Fruit fly (Drosophila melanogaster) whole organism, prepupa: ENCODE results near the gene Rh4.

Experiments
- CG10631 ChIP-seq: fragments of 200-800 bp; sonication (Bioruptor generic); optimal IDR thresholded peaks from 2 replicates; lab custom pipeline; 2016; ENCODE audit warnings: missing biosample characterization, missing genetic modification characterization
- CG10669 ChIP-seq: fragments of 200-800 bp; sonication (Bioruptor generic); optimal IDR thresholded peaks from 3 replicates; lab custom pipeline; 2018; ENCODE audit warnings: missing biosample characterization, mild to moderate bottlenecking, missing genetic modification characterization, moderate library complexity
- CG11294 ChIP-seq: fragments of 200-800 bp; sonication (Bioruptor generic); IDR thresholded peaks from 2 replicates; pipeline ENCODE4 v1.3.6; 2022; ENCODE audit warnings: missing biosample characterization, missing genetic modification characterization
- CG11902 ChIP-seq: fragments of 200-800 bp; sonication (Bioruptor generic); optimal IDR thresholded peaks from 3 replicates; lab custom pipeline; 2016; ENCODE audit warnings: missing biosample characterization, missing genetic modification characterization
- CG15336 ChIP-seq: fragments of 200-800 bp; sonication (Bioruptor generic); IDR thresholded peaks from 2 replicates; pipeline ENCODE4 v1.3.6; 2022; ENCODE audit warnings: missing biosample characterization, missing genetic modification characterization
- CG1621 ChIP-seq: fragments of 200-800 bp; sonication (Bioruptor generic); optimal IDR thresholded peaks from 3 replicates; lab custom pipeline; 2018; ENCODE audit warnings: missing biosample characterization, mild to moderate bottlenecking, missing genetic modification characterization
- CG3032 ChIP-seq: fragments of 200-800 bp; optimal IDR thresholded peaks from 2 replicates; lab custom pipeline; 2019; ENCODE audit warnings: missing biosample characterization, mild to moderate bottlenecking, missing genetic modification characterization, moderate library complexity
- CG31627 ChIP-seq: fragments of 200-800 bp; sonication (Bioruptor generic); optimal IDR thresholded peaks from 3 replicates; lab custom pipeline; 2016; ENCODE audit warnings: missing biosample characterization, missing genetic modification characterization
- CG32006 ChIP-seq: fragments of 200-800 bp; sonication (Bioruptor generic); optimal IDR thresholded peaks from 3 replicates; lab custom pipeline; 2017; ENCODE audit warnings: missing biosample characterization, mild to moderate bottlenecking, missing genetic modification characterization
- CG4318 ChIP-seq: fragments of 200-800 bp; sonication (Bioruptor generic); optimal IDR thresholded peaks from 3 replicates; lab custom pipeline; 2017; ENCODE audit warnings: missing biosample characterization, mild to moderate bottlenecking, missing genetic modification characterization
- CG6276 ChIP-seq: fragments of 200-800 bp; sonication (Bioruptor generic); optimal IDR thresholded peaks from 2 replicates; lab custom pipeline; 2017; ENCODE audit warnings: missing biosample characterization, mild to moderate bottlenecking, missing genetic modification characterization
- CG6792 ChIP-seq: fragments of 200-800 bp; sonication (Bioruptor generic); optimal IDR thresholded peaks from 3 replicates; lab custom pipeline; 2016; ENCODE audit warnings: missing biosample characterization, missing genetic modification characterization
- CG6854 ChIP-seq: fragments of 200-800 bp; sonication (Bioruptor generic); optimal IDR thresholded peaks from 2 replicates; lab custom pipeline; 2017; ENCODE audit warnings: missing biosample characterization, mild to moderate bottlenecking, missing genetic modification characterization
- CG9139 ChIP-seq: fragments of 200-800 bp; sonication (Bioruptor generic); optimal IDR thresholded peaks from 3 replicates; lab custom pipeline; 2017; ENCODE audit warnings: missing biosample characterization, mild to moderate bottlenecking, missing genetic modification characterization
- Eip78C ChIP-seq: fragments of 200-800 bp; sonication (Bioruptor generic); peaks from one replicate; lab custom pipeline; 2016; ENCODE audit warnings: missing biosample characterization, missing genetic modification characterization
- Ets21C ChIP-seq: fragments of 200-800 bp; sonication (Bioruptor generic); optimal IDR thresholded peaks from 3 replicates; lab custom pipeline; 2016; ENCODE audit warnings: missing biosample characterization, missing genetic modification characterization
- Gug ChIP-seq: fragments of 200-800 bp; sonication (Bioruptor generic); IDR thresholded peaks from 2 replicates; pipeline ENCODE4 v1.3.6; 2022; ENCODE audit warnings: missing biosample characterization, missing genetic modification characterization
- Hr38 ChIP-seq: sonication (Bioruptor generic); optimal IDR thresholded peaks from 2 replicates; lab custom pipeline; 2016; ENCODE audit warnings: missing biosample characterization, missing genetic modification characterization
- Hr39 ChIP-seq: fragments of 200-800 bp; sonication (Bioruptor generic); optimal IDR thresholded peaks from 2 replicates; lab custom pipeline; 2016; ENCODE audit warnings: missing biosample characterization, missing genetic modification characterization
- Hr4 ChIP-seq: fragments of 200-800 bp; sonication (Bioruptor generic); optimal IDR thresholded peaks from 3 replicates; lab custom pipeline; 2016; ENCODE audit warnings: missing biosample characterization, missing genetic modification characterization
- Sox14 ChIP-seq: fragments of 200-800 bp; sonication (Bioruptor generic); optimal IDR thresholded peaks from 3 replicates; lab custom pipeline; 2016; ENCODE audit warnings: missing biosample characterization, missing genetic modification characterization
- Sox15 ChIP-seq: fragments of 200-800 bp; sonication (Bioruptor generic); optimal IDR thresholded peaks from 3 replicates; lab custom pipeline; 2016; ENCODE audit warnings: missing biosample characterization, missing genetic modification characterization
- achi ChIP-seq: fragments of 200-800 bp; sonication (Bioruptor generic); optimal IDR thresholded peaks from 3 replicates; lab custom pipeline; 2016; ENCODE audit warnings: missing biosample characterization, missing genetic modification characterization
- acj6 ChIP-seq: fragments of 200-800 bp; sonication (Bioruptor generic); optimal IDR thresholded peaks from 3 replicates; lab custom pipeline; 2016; ENCODE audit warnings: missing biosample characterization, missing genetic modification characterization
- cyc ChIP-seq: fragments of 200-800 bp; sonication (Bioruptor generic); optimal IDR thresholded peaks from 3 replicates; lab custom pipeline; 2016; ENCODE audit warnings: missing biosample characterization, missing genetic modification characterization
- dsx ChIP-seq: fragments of 200-800 bp; optimal IDR thresholded peaks from 3 replicates; lab custom pipeline; 2019; ENCODE audit warnings: missing biosample characterization, mild to moderate bottlenecking, missing genetic modification characterization, moderate library complexity; ENCODE audit not compliant: poor library complexity, severe bottlenecking
- eg ChIP-seq: fragments of 200-800 bp; sonication (Bioruptor generic); IDR thresholded peaks from 3 replicates; pipeline ENCODE4 v1.3.6; 2022; ENCODE audit warnings: missing biosample characterization, missing genetic modification characterization
- fkh ChIP-seq: fragments of 200-800 bp; sonication (Bioruptor generic); optimal IDR thresholded peaks from 3 replicates; lab custom pipeline; 2017; ENCODE audit warnings: missing biosample characterization, mild to moderate bottlenecking, missing genetic modification characterization, moderate library complexity
- lz ChIP-seq: fragments of 200-800 bp; sonication (Bioruptor generic); optimal IDR thresholded peaks from 3 replicates; lab custom pipeline; 2016; ENCODE audit warnings: missing biosample characterization, missing genetic modification characterization
- salr ChIP-seq, 2 experiments: fragments of 200-800 bp; sonication (Bioruptor generic); optimal IDR thresholded peaks; 3 replicates each; lab custom pipeline; 2016 to 2018; ENCODE audit warnings: missing biosample characterization in 2 of 2, missing genetic modification characterization in 2 of 2, mild to moderate bottlenecking in 1 of 2
- ss ChIP-seq, 2 experiments: fragments of 200-800 bp; sonication (Bioruptor generic); optimal IDR thresholded peaks; 2 replicates in 1 of 2; 3 replicates in 1 of 2; lab custom pipeline; 2017 to 2018; ENCODE audit warnings: mild to moderate bottlenecking in 2 of 2, missing biosample characterization in 2 of 2, missing genetic modification characterization in 2 of 2, moderate library complexity in 1 of 2
- svp ChIP-seq: fragments of 200-800 bp; sonication (Bioruptor generic); peaks from one replicate; lab custom pipeline; 2016; ENCODE audit warnings: missing biosample characterization, missing genetic modification characterization
- topi ChIP-seq: fragments of 200-800 bp; sonication (Bioruptor generic); optimal IDR thresholded peaks from 3 replicates; lab custom pipeline; 2016; ENCODE audit warnings: missing biosample characterization, missing genetic modification characterization
- vri ChIP-seq: fragments of 200-800 bp; sonication (Bioruptor generic); optimal IDR thresholded peaks from 3 replicates; lab custom pipeline; 2016; ENCODE audit warnings: missing biosample characterization, mild to moderate bottlenecking, missing genetic modification characterization

The Rh4 gene

dm6 chr3L:16818063-16818462, 44.3 kb downstream of the Rh4 start (continued):
- peak; percentile 97 for TF ChIP-seq svp
- TF ChIP-seq topi (GFP tag; lab: Kevin White, UChicago): peak; percentile 92
- peak; percentile 95 for TF ChIP-seq CG1621 (tag; lab: Kevin White, UChicago)
- TF ChIP-seq CG11902 (GFP tag; lab: Kevin White, UChicago): peak; percentile 77
- no peak for TF ChIP-seq Hr38
- peak; percentile 87 for TF ChIP-seq CG6792
- TF ChIP-seq CG15336: peak; percentile 78
- TF ChIP-seq salr (GFP tag; optimal IDR thresholded peaks at IDR 0.05; lab: Kevin White, UChicago): peak; percentile 77 to 94
- peak; percentile 97 for TF ChIP-seq CG3032 (tag; lab: Kevin White, UChicago)
- peak; percentile 86 for TF ChIP-seq Hr39
- TF ChIP-seq dsx: peak; percentile 96
- TF ChIP-seq eg (GFP tag; lab: Robert Waterston, UW): peak; percentile 67; the same call in 2 of the 3 replicates
- peak; percentile 68 for TF ChIP-seq Gug
- peak; percentile 91 for TF ChIP-seq achi
- peak; percentile 46 for TF ChIP-seq Hr4 (GFP tag; lab: Kevin White, UChicago)
- TF ChIP-seq Ets21C (GFP tag; lab: Kevin White, UChicago): peak; percentile 80

dm6 chr3L:16813984-16814383, 48.3 kb downstream of the Rh4 start:
- TF ChIP-seq acj6 (GFP tag; lab: Kevin White, UChicago) (no peak), CG10631 (no peak)

- peak; percentile 28 for TF ChIP-seq vri
- TF ChIP-seq lz (GFP tag; lab: Kevin White, UChicago): peak; percentile 11
- TF ChIP-seq salr (GFP tag; optimal IDR thresholded peaks at IDR 0.05; lab: Kevin White, UChicago): no peak
- TF ChIP-seq Gug: 0 out of 2 replicates have a peak, but pooled peaks have one; percentile 18
- TF ChIP-seq cyc: peak; percentile 19
- TF ChIP-seq Eip78C (GFP tag; lab: Kevin White, UChicago): peak; percentile 25
These were observed 50.4 kb downstream of the Rh4 start for dm6 chr3L:16811908-16812307.

dm6 chr3L:16810512-16810911, 51.8 kb downstream of the Rh4 start:
- no peak for TF ChIP-seq Eip78C (GFP tag; lab: Kevin White, UChicago)
- no peak for TF ChIP-seq CG32006 (GFP tag; lab: Kevin White, UChicago)
- no peak for TF ChIP-seq dsx
- TF ChIP-seq CG10631: no peak
- no peak for TF ChIP-seq CG4318 (GFP tag; lab: Kevin White, UChicago)
- TF ChIP-seq CG10669 (GFP tag; lab: Kevin White, UChicago): no peak
- TF ChIP-seq, all 60 proteins: peak for 0

dm6 chr3L:16808139-16808538, 54.2 kb downstream of the Rh4 start:
- TF ChIP-seq Sox15 (GFP tag; lab: Kevin White, UChicago): no peak
- TF ChIP-seq CG6854 (GFP tag; lab: Kevin White, UChicago): no peak
- TF ChIP-seq Sox14: peak; percentile 90
- peak; percentile 26 for TF ChIP-seq CG31627 (GFP tag; lab: Kevin White, UChicago)
- peak; percentile 4 for TF ChIP-seq fkh
- TF ChIP-seq eg (GFP tag; lab: Robert Waterston, UW): 0 out of 3 replicates have a peak, but pooled peaks have one; percentile 19

dm6 chr3L:16807558-16807957, 54.8 kb downstream of the Rh4 start, which contains the start of gene CG9674:
Gene CG9674, minus strand, starts transcription at chr3L:16807731.
- TF ChIP-seq salr (GFP tag; optimal IDR thresholded peaks at IDR 0.05; lab: Kevin White, UChicago) (no peak), ss (GFP tag; optimal IDR thresholded peaks at IDR 0.05; lab: Kevin White, UChicago) (peak; percentile 22 to 25), Eip78C (GFP tag; lab: Kevin White, UChicago) (peak; percentile 20), CG9139 (GFP tag; lab: Kevin White, UChicago) (peak; percentile 14), CG11294 (GFP tag; lab: Robert Waterston, UW) (no peak), topi (GFP tag; lab: Kevin White, UChicago) (no peak), CG6276 (GFP tag; lab: Kevin White, UChicago) (no peak), lz (GFP tag; lab: Kevin White, UChicago) (no peak), vri (no peak)
